Worm (Caenorhabditis elegans) whole organism, early embryonic: Measurements from ENCODE around the gene Y37D8A.26.

Source experiments
- F13C5.2 ChIP-seq: sonication (generic microtip); optimal IDR thresholded peaks from 2 replicates; lab custom pipeline; 2017; ENCODE audit warnings: mild to moderate bottlenecking, missing genetic modification characterization, inconsistent platforms, missing compliant biosample characterization
- ama-1 ChIP-seq: fragments of 150-350 bp; optimal IDR thresholded peaks from 2 replicates; lab custom pipeline; 2014
- ets-7 ChIP-seq: sonication (generic microtip); optimal IDR thresholded peaks from 2 replicates; lab custom pipeline; 2016; ENCODE audit warnings: missing genotype, missing genetic modification characterization, missing compliant biosample characterization
- hnd-1 ChIP-seq: sonication (generic microtip); optimal IDR thresholded peaks from 2 replicates; lab custom pipeline; 2016; ENCODE audit warnings: missing genetic modification characterization, missing compliant biosample characterization
- sea-1 ChIP-seq: fragments of 200-800 bp; sonication (Bioruptor generic); conservative IDR thresholded peaks from 2 replicates; pipeline ENCODE4 v1.3.6; 2022; ENCODE audit warnings: missing genetic modification characterization, missing compliant biosample characterization
- tbx-11 ChIP-seq: fragments of 200-800 bp; sonication (Bioruptor generic); IDR thresholded peaks from 2 replicates; pipeline ENCODE4 v1.3.6; 2022; ENCODE audit warnings: missing genetic modification characterization, missing compliant biosample characterization
- tbx-37 ChIP-seq: fragments of 200-800 bp; sonication (Bioruptor generic); conservative IDR thresholded peaks from 2 replicates; pipeline ENCODE4 v1.3.6; 2022; ENCODE audit warnings: missing genetic modification reagents, missing genetic modification characterization, missing compliant biosample characterization
- tra-4 ChIP-seq: sonication (generic microtip); optimal IDR thresholded peaks from 2 replicates; lab custom pipeline; 2017; ENCODE audit warnings: missing genetic modification characterization, missing compliant biosample characterization

- TF ChIP-seq ama-1 (no peak), tra-4 (tag; lab: Kevin White, UChicago) (no peak), ets-7 (tag; lab: Kevin White, UChicago) (no peak), tbx-37 (no peak), F13C5.2 (tag; lab: Kevin White, UChicago) (no peak), tbx-11 (no peak), hnd-1 (tag; lab: Kevin White, UChicago) (no peak), sea-1 (no peak)
Observed at ce11 chrIII:12885153-12885552, 28.6 kb upstream of the Y37D8A.26 start.
